Fruit fly (Drosophila melanogaster) S2 (cell line): Measurements from ENCODE around the gene CG1703.

Experiments used
- CG8478 ChIP-seq: fragments of >200 bp; optimal IDR thresholded peaks from 2 replicates; lab custom pipeline; 2018
- CTCF ChIP-seq, 2 experiments: fragments of >200 bp; optimal IDR thresholded peaks; 2 replicates each; lab custom pipeline; 2018

DNA sequence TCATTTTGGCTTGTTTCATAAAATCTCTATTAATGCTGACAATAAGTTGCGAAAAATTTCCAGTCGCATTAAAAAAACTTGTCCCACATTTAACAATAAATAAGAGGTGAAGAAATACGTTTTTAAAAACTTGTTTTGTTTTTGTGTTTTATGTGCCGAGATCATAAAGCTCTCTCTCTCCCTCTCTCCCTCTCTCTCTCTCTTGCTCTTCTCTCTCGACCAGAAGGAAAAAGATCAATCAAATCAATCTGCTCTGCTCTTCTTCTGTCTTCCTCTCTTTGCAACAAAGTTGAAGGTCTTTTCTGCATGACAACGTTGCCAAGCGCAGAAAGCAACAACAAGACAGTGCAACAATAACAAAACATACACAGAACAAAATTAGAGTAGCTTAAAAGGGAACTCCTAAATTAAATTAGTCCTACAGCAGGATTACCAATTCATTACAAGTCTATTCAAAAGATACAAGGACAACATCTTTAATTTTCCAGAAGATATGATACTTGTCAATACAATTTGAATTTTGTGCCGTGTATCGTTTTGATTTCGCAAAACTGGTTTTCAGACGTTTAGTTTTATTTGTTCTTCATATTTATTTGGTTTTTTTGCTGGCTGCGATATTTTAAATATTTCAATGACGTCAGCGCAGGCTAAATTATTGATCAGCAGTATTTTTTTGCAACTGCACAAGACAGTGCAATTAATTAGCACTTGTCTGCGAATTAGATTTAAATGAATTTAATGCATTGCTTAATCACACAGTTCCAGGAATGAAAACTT, 11.1 kb downstream of the CG1703 start:
- TF ChIP-seq CG8478 (no peak), CTCF (optimal IDR thresholded peaks at IDR 0.05; lab: Kevin White, UChicago) (no peak)
